Fruit fly (Drosophila melanogaster) whole organism, embryonic: Measurements from ENCODE around the gene LanB1.

Source experiments
- CG1024 ChIP-seq: fragments of 200-800 bp; sonication (Bioruptor generic); IDR thresholded peaks from 2 replicates; pipeline ENCODE4 v1.3.6; 2022; ENCODE audit warnings: missing biosample characterization, missing genetic modification characterization
- CG11398 ChIP-seq: fragments of 200-800 bp; sonication (Bioruptor generic); optimal IDR thresholded peaks from 2 replicates; lab custom pipeline; 2016; ENCODE audit warnings: missing biosample characterization, missing genetic modification characterization
- CG11695 ChIP-seq: fragments of 200-800 bp; sonication (Bioruptor generic); IDR thresholded peaks from 3 replicates; pipeline ENCODE4 v1.3.6; 2022; ENCODE audit warnings: missing biosample characterization, missing genetic modification characterization
- CG11723 ChIP-seq: fragments of 200-800 bp; sonication (Bioruptor generic); optimal IDR thresholded peaks from 2 replicates; lab custom pipeline; 2017; ENCODE audit warnings: missing biosample characterization, mild to moderate bottlenecking, missing genetic modification characterization
- CG12219 ChIP-seq: fragments of 200-800 bp; sonication (Bioruptor generic); optimal IDR thresholded peaks from 3 replicates; lab custom pipeline; 2018; ENCODE audit warnings: missing biosample characterization, mild to moderate bottlenecking, missing genetic modification characterization
- CG12659 ChIP-seq: fragments of 200-800 bp; sonication (Bioruptor generic); optimal IDR thresholded peaks from 3 replicates; lab custom pipeline; 2017; ENCODE audit warnings: mild to moderate bottlenecking, missing biosample characterization, missing genetic modification reagents, missing genetic modification characterization
- CG14710 ChIP-seq: fragments of 200-800 bp; sonication (Bioruptor generic); optimal IDR thresholded peaks from 3 replicates; lab custom pipeline; 2019; ENCODE audit warnings: missing biosample characterization, mild to moderate bottlenecking, missing genetic modification characterization, moderate library complexity
- CG15601 ChIP-seq: fragments of 200-800 bp; sonication (Bioruptor generic); optimal IDR thresholded peaks from 3 replicates; lab custom pipeline; 2019; ENCODE audit warnings: missing biosample characterization, mild to moderate bottlenecking, missing genetic modification characterization, moderate library complexity
- CG17802 ChIP-seq: fragments of 200-800 bp; sonication (Bioruptor generic); optimal IDR thresholded peaks from 2 replicates; lab custom pipeline; 2018; ENCODE audit warnings: missing biosample characterization, mild to moderate bottlenecking, missing genetic modification characterization, moderate library complexity
- CG18011 ChIP-seq: fragments of 200-800 bp; sonication (Bioruptor generic); optimal IDR thresholded peaks from 2 replicates; lab custom pipeline; 2017; ENCODE audit warnings: missing biosample characterization, missing genetic modification characterization, mild to moderate bottlenecking, moderate library complexity, missing genotype
- CG18764 ChIP-seq: fragments of 200-800 bp; sonication (Bioruptor generic); optimal IDR thresholded peaks from 3 replicates; lab custom pipeline; 2016; ENCODE audit warnings: missing biosample characterization, missing genetic modification characterization
- CG30403 ChIP-seq: fragments of 200-800 bp; sonication (Bioruptor generic); optimal IDR thresholded peaks from 3 replicates; lab custom pipeline; 2016; ENCODE audit warnings: missing biosample characterization, missing genetic modification characterization
- CG3065 ChIP-seq: fragments of 200-800 bp; sonication (Bioruptor generic); optimal IDR thresholded peaks from 2 replicates; lab custom pipeline; 2016; ENCODE audit warnings: missing biosample characterization, missing genetic modification characterization
- CG31441 ChIP-seq: fragments of 200-800 bp; sonication (Bioruptor generic); IDR thresholded peaks from 2 replicates; pipeline ENCODE4 v1.3.6; 2022; ENCODE audit warnings: missing biosample characterization, missing genetic modification characterization
- CG3407 ChIP-seq: fragments of 200-800 bp; sonication (Bioruptor generic); optimal IDR thresholded peaks from 2 replicates; lab custom pipeline; 2018; ENCODE audit warnings: missing biosample characterization, mild to moderate bottlenecking, missing genetic modification characterization
- CG34224 ChIP-seq: fragments of 200-800 bp; sonication (Bioruptor generic); IDR thresholded peaks from 3 replicates; pipeline ENCODE4 v1.3.6; 2022; ENCODE audit warnings: missing biosample characterization, missing genetic modification characterization; ENCODE audit not compliant: partially characterized antibody
- CG42726 ChIP-seq: fragments of 200-800 bp; sonication (Bioruptor generic); IDR thresholded peaks from 2 replicates; pipeline ENCODE4 v1.3.6; 2022; ENCODE audit warnings: missing biosample characterization, missing genetic modification characterization; ENCODE audit not compliant: partially characterized antibody
- CG43689 ChIP-seq: fragments of 200-800 bp; sonication (Bioruptor generic); IDR thresholded peaks from 2 replicates; pipeline ENCODE4 v1.3.6; 2022; ENCODE audit warnings: missing biosample characterization, missing genetic modification characterization
- CG4730 ChIP-seq: fragments of 200-800 bp; sonication (Bioruptor generic); IDR thresholded peaks from 2 replicates; pipeline ENCODE4 v1.3.6; 2022; ENCODE audit warnings: missing biosample characterization, missing genetic modification characterization
- CG7372 ChIP-seq: fragments of 200-800 bp; sonication (Bioruptor generic); IDR thresholded peaks from 2 replicates; pipeline ENCODE4 v1.3.6; 2022; ENCODE audit warnings: missing biosample characterization, missing genetic modification characterization
- CG8765 ChIP-seq: fragments of 200-800 bp; sonication (Bioruptor generic); IDR thresholded peaks from 2 replicates; pipeline ENCODE4 v1.3.6; 2022; ENCODE audit warnings: missing biosample characterization, missing genetic modification characterization
- Camta ChIP-seq: fragments of 200-800 bp; sonication (Bioruptor generic); optimal IDR thresholded peaks from 2 replicates; lab custom pipeline; 2016; ENCODE audit warnings: missing biosample characterization, missing genetic modification characterization
- Chrac-16 ChIP-seq: fragments of 200-800 bp; sonication (Bioruptor generic); optimal IDR thresholded peaks from 3 replicates; lab custom pipeline; 2016; ENCODE audit warnings: missing biosample characterization, missing genetic modification characterization
- Deaf1 ChIP-seq: fragments of 200-800 bp; optimal IDR thresholded peaks from 3 replicates; lab custom pipeline; 2019; ENCODE audit warnings: missing biosample characterization, mild to moderate bottlenecking, missing genetic modification characterization, moderate library complexity
- E2f1 ChIP-seq: fragments of 200-800 bp; sonication (Bioruptor generic); IDR thresholded peaks from 2 replicates; pipeline ENCODE4 v1.3.6; 2022; ENCODE audit warnings: missing biosample characterization, missing genetic modification characterization
- NfI ChIP-seq: fragments of 200-800 bp; sonication (Bioruptor generic); optimal IDR thresholded peaks from 3 replicates; lab custom pipeline; 2018; ENCODE audit warnings: missing biosample characterization, mild to moderate bottlenecking, missing genetic modification characterization, moderate library complexity
- Sox100B ChIP-seq: fragments of 200-800 bp; sonication (Bioruptor generic); optimal IDR thresholded peaks from 3 replicates; lab custom pipeline; 2018; ENCODE audit warnings: missing biosample characterization, mild to moderate bottlenecking, missing genetic modification characterization
- Ssrp ChIP-seq: fragments of 200-800 bp; sonication (Bioruptor generic); optimal IDR thresholded peaks from 2 replicates; lab custom pipeline; 2018; ENCODE audit warnings: missing biosample characterization, mild to moderate bottlenecking, missing genetic modification characterization, moderate library complexity
- YL-1 ChIP-seq: fragments of 200-800 bp; sonication (Bioruptor generic); optimal IDR thresholded peaks from 3 replicates; lab custom pipeline; 2017; ENCODE audit warnings: missing biosample characterization, mild to moderate bottlenecking, missing genetic modification characterization
- cad ChIP-seq: fragments of >200 bp; optimal IDR thresholded peaks from 2 replicates; lab custom pipeline; 2017; ENCODE audit warnings: missing biosample characterization, missing genetic modification characterization
- cato ChIP-seq: fragments of 200-800 bp; sonication (Bioruptor generic); optimal IDR thresholded peaks from 2 replicates; lab custom pipeline; 2016; ENCODE audit warnings: missing biosample characterization, missing genetic modification characterization, borderline replicate concordance
- croc ChIP-seq: fragments of 200-800 bp; sonication (Bioruptor generic); conservative IDR thresholded peaks from 3 replicates; pipeline ENCODE4 v1.3.6; 2022; ENCODE audit warnings: missing biosample characterization, missing genetic modification characterization
- crol ChIP-seq: fragments of 200-800 bp; sonication (Bioruptor generic); IDR thresholded peaks from 2 replicates; pipeline ENCODE4 v1.3.6; 2022; ENCODE audit warnings: missing biosample characterization, missing genetic modification characterization
- disco-r ChIP-seq: fragments of 200-800 bp; sonication (Bioruptor generic); optimal IDR thresholded peaks from 2 replicates; lab custom pipeline; 2016; ENCODE audit warnings: missing biosample characterization, missing genetic modification characterization
- ems ChIP-seq: fragments of 200-800 bp; sonication (Bioruptor generic); optimal IDR thresholded peaks from 3 replicates; lab custom pipeline; 2016; ENCODE audit warnings: missing biosample characterization, missing genetic modification characterization
- exex ChIP-seq: fragments of 200-800 bp; sonication (Bioruptor generic); optimal IDR thresholded peaks from 4 replicates; lab custom pipeline; 2018; ENCODE audit warnings: missing biosample characterization, mild to moderate bottlenecking, missing genetic modification characterization, moderate library complexity
- fd102C ChIP-seq: fragments of 200-800 bp; sonication (Bioruptor generic); optimal IDR thresholded peaks from 2 replicates; lab custom pipeline; 2018; ENCODE audit warnings: missing biosample characterization, mild to moderate bottlenecking, missing genetic modification characterization, moderate library complexity
- gt ChIP-seq: fragments of 200-800 bp; sonication (Bioruptor generic); IDR thresholded peaks from 2 replicates; pipeline ENCODE4 v1.3.6; 2022; ENCODE audit warnings: missing biosample characterization, missing genetic modification characterization
- hkb ChIP-seq, 2 experiments: fragments of 200-800 bp in 1 of 2; fragments of >200 bp in 1 of 2; sonication (Bioruptor generic) in 1 of 2; IDR thresholded peaks in 1 of 2; optimal IDR thresholded peaks in 1 of 2; 2 replicates each; pipeline versions ENCODE4 v1.3.6 to Lab custom; 2017 to 2022; ENCODE audit warnings: missing biosample characterization in 1 of 2, missing genetic modification characterization in 1 of 2
- mam ChIP-seq: fragments of 200-800 bp; sonication (Bioruptor generic); optimal IDR thresholded peaks from 3 replicates; lab custom pipeline; 2016; ENCODE audit warnings: missing biosample characterization, missing genetic modification characterization
- nerfin-2 ChIP-seq: fragments of 200-800 bp; sonication (Bioruptor generic); IDR thresholded peaks from 2 replicates; pipeline ENCODE4 v1.3.6; 2022; ENCODE audit warnings: missing biosample characterization, missing genetic modification characterization; ENCODE audit not compliant: partially characterized antibody
- org-1 ChIP-seq: fragments of 200-800 bp; sonication (Bioruptor generic); optimal IDR thresholded peaks from 2 replicates; lab custom pipeline; 2017; ENCODE audit warnings: missing biosample characterization, missing genetic modification characterization
- pita ChIP-seq: fragments of 200-800 bp; sonication (Bioruptor generic); optimal IDR thresholded peaks from 2 replicates; lab custom pipeline; 2017; ENCODE audit warnings: missing biosample characterization, mild to moderate bottlenecking, missing genetic modification characterization
- row ChIP-seq: fragments of 200-800 bp; sonication (Bioruptor generic); IDR thresholded peaks from 3 replicates; pipeline ENCODE4 v1.3.6; 2022; ENCODE audit warnings: missing biosample characterization, missing genetic modification characterization
- so ChIP-seq: fragments of 200-800 bp; sonication (Bioruptor generic); IDR thresholded peaks from 3 replicates; pipeline ENCODE4 v1.3.6; 2022; ENCODE audit warnings: missing biosample characterization, missing genetic modification characterization
- stc ChIP-seq: fragments of 200-800 bp; sonication (Bioruptor generic); IDR thresholded peaks from 2 replicates; pipeline ENCODE4 v1.3.6; 2022; ENCODE audit warnings: missing biosample characterization, missing genetic modification characterization
- trh ChIP-seq: fragments of 200-800 bp; sonication (Bioruptor generic); optimal IDR thresholded peaks from 2 replicates; lab custom pipeline; 2016; ENCODE audit warnings: missing biosample characterization, missing genetic modification characterization

Gene LanB1

DNA sequence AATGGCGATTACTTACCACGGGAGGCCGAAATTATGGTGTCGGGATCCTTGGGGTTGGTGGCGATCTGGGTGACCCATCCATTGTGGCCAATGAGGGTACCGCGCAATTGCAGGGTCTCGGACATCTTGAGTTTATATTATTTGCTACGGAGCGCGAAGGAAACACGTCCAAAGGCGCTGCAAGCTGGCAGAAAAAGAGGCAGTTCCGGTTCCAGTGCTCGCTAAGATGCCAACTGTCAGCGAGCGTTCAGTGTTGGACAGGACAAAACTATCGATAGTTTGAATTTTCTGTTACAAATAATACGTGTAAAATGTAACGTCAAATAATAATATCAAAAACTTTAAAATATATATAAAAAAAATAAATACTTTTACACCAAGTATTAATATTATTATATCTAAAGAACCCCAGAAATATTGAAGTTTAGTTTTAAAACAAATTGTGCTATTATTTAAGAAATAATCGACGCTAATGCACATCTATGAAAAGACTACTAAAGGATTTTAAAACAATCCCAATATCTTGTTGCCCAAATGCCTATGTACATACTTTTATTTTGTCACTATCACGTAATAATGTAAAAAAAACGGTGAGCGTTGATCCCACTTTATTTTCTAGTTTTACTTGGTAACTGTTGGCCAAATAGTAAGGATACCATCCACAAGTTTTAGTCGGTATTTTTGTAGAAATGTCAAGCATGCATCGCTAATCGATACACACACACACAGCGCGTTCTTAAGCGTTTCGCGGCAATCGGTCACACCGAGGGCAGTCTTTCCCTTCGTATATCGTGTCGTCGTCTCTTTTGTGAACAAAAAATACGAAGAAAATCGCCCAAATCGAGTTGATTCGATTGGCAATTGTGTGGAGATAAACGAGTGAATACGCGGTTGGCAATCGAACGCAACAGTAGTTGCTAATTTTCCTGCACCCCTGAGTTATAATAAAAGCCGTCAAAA is 16.1 kb downstream of the LanB1 start, which contains the start of the genes Rack1 and mts (continued):
- TF ChIP-seq CG11723 (GFP tag; lab: Kevin White, UChicago): peak; percentile 84
- TF ChIP-seq CG4730 (GFP tag; lab: Robert Waterston, UW): peak; percentile 59
- peak; percentile 82 for TF ChIP-seq stc
- TF ChIP-seq CG1024 (GFP tag; lab: Robert Waterston, UW): peak; percentile 56; the same call in 1 of the 2 replicates
- peak; percentile 60 for TF ChIP-seq mam
- TF ChIP-seq fd102C: peak; percentile 61
- TF ChIP-seq CG18764 (GFP tag; lab: Kevin White, UChicago): peak; percentile 75
- TF ChIP-seq CG7372 (GFP tag; lab: Robert Waterston, UW): peak; percentile 61; the same call in 1 of the 2 replicates
- TF ChIP-seq org-1 (GFP tag; lab: Kevin White, UChicago): peak; percentile 73
- peak; percentile 64 for TF ChIP-seq E2f1 (GFP tag; lab: Robert Waterston, UW)
- peak; percentile 75 for TF ChIP-seq CG42726
- peak; percentile 67 for TF ChIP-seq cato (GFP tag; lab: Kevin White, UChicago)
- peak; percentile 66 for TF ChIP-seq ems (GFP tag; lab: Kevin White, UChicago)
- TF ChIP-seq CG12659 (GFP tag; lab: Kevin White, UChicago): peak; percentile 88
- peak; percentile 63; the same call in 1 of the 2 replicates for TF ChIP-seq CG43689
- peak; percentile 30; the same call in 2 of the 3 replicates for TF ChIP-seq CG34224
- peak; percentile 79 for TF ChIP-seq CG12219
- peak; percentile 80 for TF ChIP-seq CG3407 (GFP tag; lab: Kevin White, UChicago)
- no peak; the same call in 2 of the 3 replicates for TF ChIP-seq croc (GFP tag; lab: Robert Waterston, UW)
- TF ChIP-seq Camta (GFP tag; lab: Kevin White, UChicago): peak; percentile 83
- TF ChIP-seq pita (GFP tag; lab: Kevin White, UChicago): peak; percentile 34
- TF ChIP-seq CG17802: peak; percentile 73
- peak; percentile 69 for TF ChIP-seq Chrac-16 (GFP tag; lab: Kevin White, UChicago)
- TF ChIP-seq CG11398 (GFP tag; lab: Kevin White, UChicago): peak; percentile 68
- peak; percentile 93 for TF ChIP-seq NfI
- peak; percentile 51; the same call in 2 of the 3 replicates for TF ChIP-seq row (GFP tag; lab: Robert Waterston, UW)
- TF ChIP-seq CG31441 (GFP tag; lab: Robert Waterston, UW): peak; percentile 72
- TF ChIP-seq exex: peak; percentile 50
- TF ChIP-seq so: peak; percentile 82; the same call in 2 of the 3 replicates
- TF ChIP-seq hkb (optimal IDR thresholded peaks at IDR 0.05; lab: Kevin White, UChicago): peak; percentile 37
- TF ChIP-seq hkb (GFP tag; IDR thresholded peaks at IDR 0.05; lab: Robert Waterston, UW): peak; percentile 83
- peak; percentile 66 for TF ChIP-seq disco-r (GFP tag; lab: Kevin White, UChicago)
- 0 out of 2 replicates have a peak, but pooled peaks have one; percentile 31 for TF ChIP-seq crol (GFP tag; lab: Robert Waterston, UW)
- TF ChIP-seq gt (GFP tag; lab: Robert Waterston, UW): no peak; the same call in 1 of the 2 replicates
- peak; percentile 56 for TF ChIP-seq trh (GFP tag; lab: Kevin White, UChicago)
- TF ChIP-seq Ssrp (tag; lab: Kevin White, UChicago): peak; percentile 31
- peak; percentile 67 for TF ChIP-seq CG15601 (tag; lab: Kevin White, UChicago)
- peak; percentile 79 for TF ChIP-seq CG18011 (GFP tag; lab: Kevin White, UChicago)
- peak; percentile 98 for TF ChIP-seq YL-1 (GFP tag; lab: Kevin White, UChicago)
- TF ChIP-seq nerfin-2 (GFP tag; lab: Robert Waterston, UW): no peak
- peak; percentile 69 for TF ChIP-seq CG3065 (GFP tag; lab: Kevin White, UChicago)
- TF ChIP-seq Sox100B: peak; percentile 83
- TF ChIP-seq CG14710 (tag; lab: Kevin White, UChicago): peak; percentile 60
- no peak for TF ChIP-seq Deaf1 (tag; lab: Kevin White, UChicago)
- peak; percentile 58; the same call in 2 of the 3 replicates for TF ChIP-seq CG11695 (GFP tag; lab: Robert Waterston, UW)
- TF ChIP-seq CG8765 (GFP tag; lab: Robert Waterston, UW): no peak; the same call in 1 of the 2 replicates
- peak; percentile 60 for TF ChIP-seq CG30403 (GFP tag; lab: Kevin White, UChicago)
- TF ChIP-seq cad (GFP tag; lab: Kevin White, UChicago): no peak
